Fruit fly (Drosophila melanogaster): ENCODE results near the gene CG6664.

dm6 chr3L:17050661-17051452 is 34.9 kb upstream of the CG6664 start:
- TF ChIP-seq gl (tag; optimal IDR thresholded peaks at IDR 0.05) (no peak), Pif1B (GFP tag; optimal IDR thresholded peaks at IDR 0.05) (no peak)

Data from whole organism, pupa.